Worm (Caenorhabditis elegans) whole organism, L2 larva: ENCODE measurements around the gene F47B8.2.

Experiments used
- R02D3.7 ChIP-seq: fragments of 150-350 bp; optimal IDR thresholded peaks from 2 replicates; lab custom pipeline; 2014; ENCODE audit warnings: missing biosample characterization, missing genetic modification characterization
- lin-13 ChIP-seq: fragments of 150-350 bp; optimal IDR thresholded peaks from 2 replicates; lab custom pipeline; 2014; ENCODE audit warnings: missing biosample characterization, missing genetic modification reagents, missing genetic modification characterization
- lin-39 ChIP-seq: fragments of 150-350 bp; optimal IDR thresholded peaks from 2 replicates; lab custom pipeline; 2014; ENCODE audit warnings: missing biosample characterization, missing genetic modification reagents, missing genetic modification characterization
- nhr-11 ChIP-seq: fragments of 150-350 bp; optimal IDR thresholded peaks from 2 replicates; lab custom pipeline; 2014; ENCODE audit warnings: missing biosample characterization, missing genetic modification characterization
- nhr-12 ChIP-seq: fragments of 150-350 bp; optimal IDR thresholded peaks from 2 replicates; lab custom pipeline; 2014; ENCODE audit warnings: missing biosample characterization, missing genetic modification characterization
- nhr-237 ChIP-seq: fragments of 150-350 bp; optimal IDR thresholded peaks from 2 replicates; lab custom pipeline; 2014; ENCODE audit warnings: missing biosample characterization, missing genetic modification characterization
- nhr-77 ChIP-seq: fragments of 150-350 bp; optimal IDR thresholded peaks from 2 replicates; lab custom pipeline; 2014; ENCODE audit warnings: missing biosample characterization, missing genetic modification characterization
- unc-39 ChIP-seq: fragments of 150-350 bp; optimal IDR thresholded peaks from 2 replicates; lab custom pipeline; 2014; ENCODE audit warnings: missing biosample characterization, missing genetic modification characterization

DNA sequence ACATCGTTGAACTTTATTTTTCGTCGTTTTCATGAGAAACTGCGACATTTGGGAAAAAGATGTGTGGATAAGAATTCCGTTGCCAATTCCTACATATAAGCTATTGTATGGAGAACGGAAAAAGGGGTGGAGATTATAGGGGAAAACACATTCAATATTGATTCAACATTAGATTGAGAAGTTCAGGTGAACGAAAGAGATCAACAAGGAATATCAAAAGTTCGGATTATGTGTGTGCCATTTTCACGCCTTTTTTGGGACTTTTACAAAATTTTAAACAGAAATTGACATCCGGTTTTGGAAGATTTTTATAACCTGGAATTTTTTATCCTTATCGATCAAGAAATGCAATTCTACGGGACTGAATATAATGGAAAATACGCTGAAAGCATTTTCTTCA lies 11.4 kb upstream of the F47B8.2 start, which contains the start of gene F47B8.5:
- no peak for TF ChIP-seq lin-13
- TF ChIP-seq lin-39 (tag; lab: Kevin White, UChicago), result no peak
- TF ChIP-seq nhr-11 (tag; lab: Kevin White, UChicago), result no peak
- no peak for TF ChIP-seq nhr-77
- no peak for TF ChIP-seq nhr-12 (tag; lab: Kevin White, UChicago)
- TF ChIP-seq unc-39, result no peak
- TF ChIP-seq R02D3.7, result no peak
- TF ChIP-seq nhr-237, result no peak
